Fruit fly (Drosophila melanogaster): ENCODE results near the gene CG9173.
A peak's percentile ranks its signal among the peaks of the same experiment; 100 is the strongest.
"Not testable (repeated sequence)": the region's sequence is repeated elsewhere in the genome, so short reads cannot be mapped to it uniquely, and the experiment has no call there.

Gene CG9173

dm6 chr3L:1410369-1411107, 12.7 kb downstream of the CG9173 start, which contains the start of gene CG9168:
CG9168 (plus strand) TSS chr3L:1411057.
- TF ChIP-seq rn (GFP tag; IDR thresholded peaks at IDR 0.05) (no peak), Ets98B (GFP tag; IDR thresholded peaks at IDR 0.05) (no peak), CG8159 (tag; optimal IDR thresholded peaks at IDR 0.05) (no peak), CG32121 (GFP tag; IDR thresholded peaks at IDR 0.05) (no peak), CG8301 (tag; optimal IDR thresholded peaks at IDR 0.05) (no peak), CG10348 (GFP tag; IDR thresholded peaks at IDR 0.05) (no peak), CG9948 (tag; optimal IDR thresholded peaks at IDR 0.05) (no peak), EcR (GFP tag; optimal IDR thresholded peaks at IDR 0.05) (no peak), D1 (tag; optimal IDR thresholded peaks at IDR 0.05) (no peak), CG15710 (tag; optimal IDR thresholded peaks at IDR 0.05) (no peak), CG4496 (GFP tag; IDR thresholded peaks at IDR 0.05) (no peak), fd96Ca (GFP tag; IDR thresholded peaks at IDR 0.05) (no peak)

- TF ChIP-seq EcR (GFP tag; optimal IDR thresholded peaks at IDR 0.05) (no peak), D1 (tag; optimal IDR thresholded peaks at IDR 0.05) (no peak), fd96Ca (GFP tag; IDR thresholded peaks at IDR 0.05) (no peak), CG14655 (GFP tag; optimal IDR thresholded peaks at IDR 0.05) (peak; percentile 50), rn (GFP tag; IDR thresholded peaks at IDR 0.05) (no peak), CG34367 (tag; optimal IDR thresholded peaks at IDR 0.05) (no peak), gl (tag; optimal IDR thresholded peaks at IDR 0.05) (no peak), Pif1B (GFP tag; optimal IDR thresholded peaks at IDR 0.05) (peak; percentile 47), CG10348 (GFP tag; IDR thresholded peaks at IDR 0.05) (no peak), CG8159 (tag; optimal IDR thresholded peaks at IDR 0.05) (peak; percentile 14), Pif1A (GFP tag; optimal IDR thresholded peaks at IDR 0.05) (peak; percentile 37), Ets98B (GFP tag; IDR thresholded peaks at IDR 0.05) (no peak), CG8301 (tag; optimal IDR thresholded peaks at IDR 0.05) (no peak), CG9948 (tag; optimal IDR thresholded peaks at IDR 0.05) (no peak), CG15710 (tag; optimal IDR thresholded peaks at IDR 0.05) (no peak), Snoo (tag; optimal IDR thresholded peaks at IDR 0.05) (peak; percentile 34), CG17806 (tag; optimal IDR thresholded peaks at IDR 0.05) (peak; percentile 41), CG32121 (GFP tag; IDR thresholded peaks at IDR 0.05) (no peak), CG13204 (GFP tag; optimal IDR thresholded peaks at IDR 0.05) (no peak), CG4496 (GFP tag; IDR thresholded peaks at IDR 0.05) (peak; percentile 32; the same call in 1 of the 3 replicates), CG12605 (GFP tag; IDR thresholded peaks at IDR 0.05) (no peak)
These were observed 15.2 kb downstream of the CG9173 start for dm6 chr3L:1408093-1408492.

- TF ChIP-seq rn (GFP tag; IDR thresholded peaks at IDR 0.05), result no peak
These were observed 18.7 kb downstream of the CG9173 start for dm6 chr3L:1404549-1404948.

dm6 chr3L:1402152-1402551, 21.1 kb downstream of the CG9173 start:
- no peak for TF ChIP-seq CG8301 (tag; optimal IDR thresholded peaks at IDR 0.05)
- TF ChIP-seq CG32121 (GFP tag; IDR thresholded peaks at IDR 0.05), result no peak
- TF ChIP-seq CG34367 (tag; optimal IDR thresholded peaks at IDR 0.05), result no peak
- no peak for TF ChIP-seq fd96Ca (GFP tag; IDR thresholded peaks at IDR 0.05)
- no peak for TF ChIP-seq CG14655 (GFP tag; optimal IDR thresholded peaks at IDR 0.05)
- TF ChIP-seq gl (tag; optimal IDR thresholded peaks at IDR 0.05), result no peak
- no peak for TF ChIP-seq Pif1B (GFP tag; optimal IDR thresholded peaks at IDR 0.05)
- no peak for TF ChIP-seq EcR (GFP tag; optimal IDR thresholded peaks at IDR 0.05)
- TF ChIP-seq rn (GFP tag; IDR thresholded peaks at IDR 0.05), result no peak
- TF ChIP-seq CG13204 (GFP tag; optimal IDR thresholded peaks at IDR 0.05), result no peak
- TF ChIP-seq CG4496 (GFP tag; IDR thresholded peaks at IDR 0.05), result no peak
- TF ChIP-seq Pif1A (GFP tag; optimal IDR thresholded peaks at IDR 0.05), result no peak
- no peak for TF ChIP-seq CG15710 (tag; optimal IDR thresholded peaks at IDR 0.05)
- TF ChIP-seq Ets98B (GFP tag; IDR thresholded peaks at IDR 0.05), result no peak
- no peak for TF ChIP-seq CG10348 (GFP tag; IDR thresholded peaks at IDR 0.05)

- TF ChIP-seq CG13204 (GFP tag; optimal IDR thresholded peaks at IDR 0.05), result no peak
- TF ChIP-seq CG10348 (GFP tag; IDR thresholded peaks at IDR 0.05), result no peak
- no peak for TF ChIP-seq CG32121 (GFP tag; IDR thresholded peaks at IDR 0.05)
These were observed 21.8 kb downstream of the CG9173 start for dm6 chr3L:1401364-1401978.

- TF ChIP-seq CG4496 (GFP tag; IDR thresholded peaks at IDR 0.05); CG17806 (tag; optimal IDR thresholded peaks at IDR 0.05); Pif1B (GFP tag; optimal IDR thresholded peaks at IDR 0.05): not testable (repeated sequence)
These were observed 25.0 kb downstream of the CG9173 start, which contains the start of gene CG32320 for dm6 chr3L:1398286-1398685. CG32320 (plus strand) TSS chr3L:1398586.

dm6 chr3L:1394463-1394862, 28.8 kb downstream of the CG9173 start:
- TF ChIP-seq fd96Ca (GFP tag; IDR thresholded peaks at IDR 0.05) (no peak), CG12605 (GFP tag; IDR thresholded peaks at IDR 0.05) (no peak), Pif1A (GFP tag; optimal IDR thresholded peaks at IDR 0.05) (no peak), CG17806 (tag; optimal IDR thresholded peaks at IDR 0.05) (no peak), D1 (tag; optimal IDR thresholded peaks at IDR 0.05) (no peak), gl (tag; optimal IDR thresholded peaks at IDR 0.05) (no peak), rn (GFP tag; IDR thresholded peaks at IDR 0.05) (no peak), CG10348 (GFP tag; IDR thresholded peaks at IDR 0.05) (no peak), CG34367 (tag; optimal IDR thresholded peaks at IDR 0.05) (no peak), Snoo (tag; optimal IDR thresholded peaks at IDR 0.05) (no peak), CG13204 (GFP tag; optimal IDR thresholded peaks at IDR 0.05) (no peak), CG4496 (GFP tag; IDR thresholded peaks at IDR 0.05) (no peak), CG14655 (GFP tag; optimal IDR thresholded peaks at IDR 0.05) (no peak), CG8301 (tag; optimal IDR thresholded peaks at IDR 0.05) (no peak), CG9948 (tag; optimal IDR thresholded peaks at IDR 0.05) (no peak), CG32121 (GFP tag; IDR thresholded peaks at IDR 0.05) (no peak), Ets98B (GFP tag; IDR thresholded peaks at IDR 0.05) (no peak), CG15710 (tag; optimal IDR thresholded peaks at IDR 0.05) (no peak), CG8159 (tag; optimal IDR thresholded peaks at IDR 0.05) (no peak)
